Worm (Caenorhabditis elegans) whole organism, L3 larva: Measurements from ENCODE around the gene npr-16.

Source experiments
- aly-2 ChIP-seq: fragments of 150-350 bp; optimal IDR thresholded peaks from 2 replicates; lab custom pipeline; 2014; ENCODE audit warnings: missing biosample characterization, missing genetic modification characterization
- ama-1 ChIP-seq: fragments of 150-350 bp; optimal IDR thresholded peaks from 2 replicates; lab custom pipeline; 2018
- ceh-28 ChIP-seq: fragments of 150-350 bp; optimal IDR thresholded peaks from 2 replicates; lab custom pipeline; 2014; ENCODE audit warnings: missing biosample characterization, missing genetic modification reagents, missing genetic modification characterization
- ceh-82 ChIP-seq: fragments of 150-350 bp; optimal IDR thresholded peaks from 2 replicates; lab custom pipeline; 2014; ENCODE audit warnings: missing biosample characterization, missing genetic modification characterization
- ceh-9 ChIP-seq: sonication (generic microtip); optimal IDR thresholded peaks from 2 replicates; lab custom pipeline; 2018; ENCODE audit warnings: missing biosample characterization, missing genetic modification characterization
- daf-12 ChIP-seq: fragments of 150-350 bp; optimal IDR thresholded peaks from 2 replicates; lab custom pipeline; 2014; ENCODE audit warnings: missing biosample characterization, missing genetic modification reagents, missing genetic modification characterization
- egl-5 ChIP-seq: fragments of 150-350 bp; optimal IDR thresholded peaks from 2 replicates; lab custom pipeline; 2017; ENCODE audit warnings: missing biosample characterization, missing genetic modification reagents, missing genetic modification characterization, inconsistent platforms
- elt-1 ChIP-seq: fragments of 150-350 bp; optimal IDR thresholded peaks from 2 replicates; lab custom pipeline; 2014; ENCODE audit warnings: missing biosample characterization, missing genetic modification characterization
- elt-2 ChIP-seq: sonication (generic microtip); optimal IDR thresholded peaks from 2 replicates; lab custom pipeline; 2016; ENCODE audit warnings: missing genetic modification reagents, mild to moderate bottlenecking, missing genetic modification characterization, missing compliant biosample characterization
- elt-3 ChIP-seq, 3 experiments: fragments of 150-350 bp in 1 of 3; sonication (generic microtip) in 2 of 3; optimal IDR thresholded peaks; 2 replicates in 2 of 3; 4 replicates in 1 of 3; lab custom pipeline; 2014 to 2017; ENCODE audit warnings: missing biosample characterization in 3 of 3, missing genetic modification characterization in 3 of 3
- eor-1 ChIP-seq, 2 experiments: fragments of 150-350 bp; optimal IDR thresholded peaks; 2 replicates each; lab custom pipeline; 2014 to 2018; ENCODE audit warnings: missing biosample characterization in 2 of 2, missing genetic modification characterization in 2 of 2
- fkh-10 ChIP-seq: sonication (generic microtip); optimal IDR thresholded peaks from 2 replicates; lab custom pipeline; 2017; ENCODE audit warnings: missing biosample characterization, missing genetic modification reagents, missing genetic modification characterization
- fos-1 ChIP-seq: fragments of 150-350 bp; optimal IDR thresholded peaks from 2 replicates; lab custom pipeline; 2014; ENCODE audit warnings: missing biosample characterization, missing genetic modification characterization
- jun-1 ChIP-seq: fragments of 150-350 bp; optimal IDR thresholded peaks from 2 replicates; lab custom pipeline; 2014; ENCODE audit warnings: missing biosample characterization, missing genetic modification reagents, missing genetic modification characterization
- lin-15B ChIP-seq: fragments of 150-350 bp; optimal IDR thresholded peaks from 2 replicates; lab custom pipeline; 2014; ENCODE audit warnings: missing biosample characterization, missing genetic modification characterization
- lin-39 ChIP-seq: fragments of 150-350 bp; optimal IDR thresholded peaks from 2 replicates; lab custom pipeline; 2018; ENCODE audit warnings: missing biosample characterization, missing genetic modification reagents, missing genetic modification characterization
- lsy-12 ChIP-seq: sonication (generic microtip); optimal IDR thresholded peaks from 2 replicates; lab custom pipeline; 2016; ENCODE audit warnings: mild to moderate bottlenecking, missing genetic modification characterization, missing compliant biosample characterization
- mdl-1 ChIP-seq: fragments of 150-350 bp; optimal IDR thresholded peaks from 2 replicates; lab custom pipeline; 2014; ENCODE audit warnings: missing biosample characterization, missing genetic modification characterization
- nfya-1 ChIP-seq: sonication (generic microtip); optimal IDR thresholded peaks from 2 replicates; lab custom pipeline; 2017; ENCODE audit warnings: missing genetic modification characterization, mild to moderate bottlenecking, missing compliant biosample characterization, antibody characterized with exemption, moderate library complexity; ENCODE audit not compliant: insufficient read depth
- nhr-23 ChIP-seq: fragments of 150-350 bp; optimal IDR thresholded peaks from 2 replicates; lab custom pipeline; 2014; ENCODE audit warnings: missing biosample characterization, missing genetic modification reagents, missing genetic modification characterization
- nhr-43 ChIP-seq: sonication (generic microtip); optimal IDR thresholded peaks from 2 replicates; lab custom pipeline; 2016; ENCODE audit warnings: mild to moderate bottlenecking, missing genetic modification characterization, missing compliant biosample characterization; ENCODE audit not compliant: poor library complexity, severe bottlenecking
- nhr-76 ChIP-seq: fragments of 150-350 bp; sonication (generic microtip); optimal IDR thresholded peaks from 5 replicates; lab custom pipeline; 2014; ENCODE audit warnings: missing biosample characterization, missing genetic modification characterization
- nhr-77 ChIP-seq: fragments of 150-350 bp; optimal IDR thresholded peaks from 2 replicates; lab custom pipeline; 2014; ENCODE audit warnings: missing biosample characterization, missing genetic modification characterization
- pqm-1 ChIP-seq: fragments of 150-350 bp; optimal IDR thresholded peaks from 2 replicates; lab custom pipeline; 2017; ENCODE audit warnings: missing biosample characterization, missing genetic modification characterization, inconsistent platforms
- sea-2 ChIP-seq: fragments of 150-350 bp; sonication (generic microtip); optimal IDR thresholded peaks from 4 replicates; lab custom pipeline; 2014; ENCODE audit warnings: missing biosample characterization, missing genetic modification reagents, missing genetic modification characterization
- snpc-4 ChIP-seq: fragments of 150-350 bp; optimal IDR thresholded peaks from 2 replicates; lab custom pipeline; 2014; ENCODE audit warnings: missing biosample characterization, missing genetic modification characterization
- tbx-2 ChIP-seq: sonication (generic microtip); optimal IDR thresholded peaks from 2 replicates; lab custom pipeline; 2016; ENCODE audit warnings: mild to moderate bottlenecking, missing genetic modification characterization, missing compliant biosample characterization
- unc-62 ChIP-seq: fragments of 150-350 bp; sonication (generic microtip); optimal IDR thresholded peaks from 4 replicates; lab custom pipeline; 2014; ENCODE audit warnings: missing biosample characterization, missing genetic modification reagents, missing genetic modification characterization
- ztf-11 ChIP-seq: fragments of 150-350 bp; optimal IDR thresholded peaks from 2 replicates; lab custom pipeline; 2014; ENCODE audit warnings: missing biosample characterization, missing genetic modification characterization
- ztf-4 ChIP-seq: fragments of 150-350 bp; optimal IDR thresholded peaks from 2 replicates; lab custom pipeline; 2014; ENCODE audit warnings: missing biosample characterization, missing genetic modification characterization

Gene npr-16

ce11 chrX:3488074-3488688 lies 30.4 kb upstream of the npr-16 start:
- TF ChIP-seq elt-2 (no peak), daf-12 (tag; lab: Kevin White, UChicago) (no peak), egl-5 (tag; lab: Kevin White, UChicago) (peak; percentile 24), snpc-4 (tag; lab: Kevin White, UChicago) (no peak), lsy-12 (tag; lab: Kevin White, UChicago) (no peak), tbx-2 (tag; lab: Kevin White, UChicago) (no peak), lin-39 (tag; lab: Kevin White, UChicago) (peak; percentile 12), nhr-76 (tag; lab: Kevin White, UChicago) (no peak), ama-1 (lab: Kevin White, UChicago) (no peak), nhr-43 (no peak), ztf-4 (no peak), elt-1 (tag; lab: Kevin White, UChicago) (no peak)

ce11 chrX:3488993-3489392 lies 29.6 kb upstream of the npr-16 start, which contains the start of gene C12D12.3:
Gene C12D12.3 (plus strand): TSS chrX:3489293.
- no peak for TF ChIP-seq eor-1 (tag; optimal IDR thresholded peaks at IDR 0.05; lab: Kevin White, UChicago)
- no peak for TF ChIP-seq ceh-28 (tag; lab: Kevin White, UChicago)
- TF ChIP-seq daf-12 (tag; lab: Kevin White, UChicago) = no peak
- TF ChIP-seq pqm-1 (tag; lab: Kevin White, UChicago) = no peak
- no peak for TF ChIP-seq elt-3 (tag; optimal IDR thresholded peaks at IDR 0.05; lab: Kevin White, UChicago)
- no peak for TF ChIP-seq nhr-77 (tag; lab: Kevin White, UChicago)
- TF ChIP-seq fkh-10 (GFP tag; lab: Kevin White, UChicago) = no peak

- no peak for TF ChIP-seq nhr-23 (tag; lab: Kevin White, UChicago)
Observed at ce11 chrX:3492431-3492830, 26.2 kb upstream of the npr-16 start.

ce11 chrX:3494634-3495033 lies 24.0 kb upstream of the npr-16 start:
- TF ChIP-seq ztf-4 (no peak), unc-62 (GFP tag; lab: Kevin White, UChicago) (peak; percentile 1), jun-1 (tag; lab: Kevin White, UChicago) (no peak), egl-5 (tag; lab: Kevin White, UChicago) (peak; percentile 38), eor-1 (tag; optimal IDR thresholded peaks at IDR 0.05; lab: Kevin White, UChicago) (no peak), lin-15B (no peak)

- no peak for TF ChIP-seq mdl-1 (tag; lab: Kevin White, UChicago)
- peak; percentile 39 for TF ChIP-seq nhr-23 (tag; lab: Kevin White, UChicago)
Observed at ce11 chrX:3495776-3496175, 22.8 kb upstream of the npr-16 start, which contains the start of gene glt-1. Gene glt-1 (plus strand): TSS chrX:3496026.

- TF ChIP-seq mdl-1 (tag; lab: Kevin White, UChicago) (no peak), pqm-1 (tag; lab: Kevin White, UChicago) (peak; percentile 16), elt-2 (peak; percentile 24)
Observed at ce11 chrX:3498953-3499352, 19.6 kb upstream of the npr-16 start, which contains the start of gene C12D12.1. Gene C12D12.1 (plus strand): TSS chrX:3499253.

ce11 chrX:3499867-3500266 lies 18.7 kb upstream of the npr-16 start:
- TF ChIP-seq nhr-43 = no peak
- no peak for TF ChIP-seq aly-2 (tag; lab: Kevin White, UChicago)
- peak; percentile 14 for TF ChIP-seq jun-1 (tag; lab: Kevin White, UChicago)
- peak; percentile 59 for TF ChIP-seq pqm-1 (tag; lab: Kevin White, UChicago)
- TF ChIP-seq nhr-76 (tag; lab: Kevin White, UChicago) = no peak
- peak; percentile 72 for TF ChIP-seq elt-2

- TF ChIP-seq sea-2 (GFP tag; lab: Kevin White, UChicago) = no peak
- no peak for TF ChIP-seq nhr-23 (tag; lab: Kevin White, UChicago)
- no peak for TF ChIP-seq fos-1 (tag; lab: Kevin White, UChicago)
- no peak for TF ChIP-seq eor-1 (tag; optimal IDR thresholded peaks at IDR 0.05; lab: Kevin White, UChicago)
- TF ChIP-seq ztf-11 (tag; lab: Kevin White, UChicago) = no peak
- no peak for TF ChIP-seq nhr-76 (tag; lab: Kevin White, UChicago)
- no peak for TF ChIP-seq lin-39 (tag; lab: Kevin White, UChicago)
- TF ChIP-seq ceh-82 (tag; lab: Kevin White, UChicago) = no peak
- no peak for TF ChIP-seq nfya-1 (tag; lab: Kevin White, UChicago)
- no peak for TF ChIP-seq ceh-9
Observed at ce11 chrX:3500357-3500756, 18.2 kb upstream of the npr-16 start.
